Fruit fly (Drosophila melanogaster) whole organism, embryonic: ENCODE data around the gene Cyt-c-d.

Experiments used
- Bdp1 ChIP-seq: fragments of 200-800 bp; sonication (Bioruptor generic); optimal IDR thresholded peaks from 3 replicates; lab custom pipeline; 2016; ENCODE audit warnings: missing biosample characterization, missing genetic modification characterization
- Blimp-1 ChIP-seq: fragments of 200-800 bp; sonication (Bioruptor generic); optimal IDR thresholded peaks from 3 replicates; lab custom pipeline; 2018; ENCODE audit warnings: missing biosample characterization, missing genetic modification characterization, mild to moderate bottlenecking, moderate library complexity, missing genetic modification reagents
- CG10654 ChIP-seq: fragments of 200-800 bp; sonication (Bioruptor generic); optimal IDR thresholded peaks from 2 replicates; lab custom pipeline; 2016; ENCODE audit warnings: missing biosample characterization, missing genetic modification characterization
- CG11456 ChIP-seq: fragments of 200-800 bp; sonication (Bioruptor generic); IDR thresholded peaks from 3 replicates; pipeline ENCODE4 v1.3.6; 2022; ENCODE audit warnings: missing biosample characterization, missing genetic modification characterization
- CG12299 ChIP-seq: fragments of 200-800 bp; sonication (Bioruptor generic); optimal IDR thresholded peaks from 2 replicates; lab custom pipeline; 2018; ENCODE audit warnings: missing biosample characterization, mild to moderate bottlenecking, missing genetic modification characterization
- CG13624 ChIP-seq: fragments of 200-800 bp; sonication (Bioruptor generic); optimal IDR thresholded peaks from 2 replicates; lab custom pipeline; 2016; ENCODE audit warnings: missing biosample characterization, missing genetic modification characterization
- CG14860 ChIP-seq: fragments of 200-800 bp; sonication (Bioruptor generic); IDR thresholded peaks from 3 replicates; pipeline ENCODE4 v1.3.6; 2022; ENCODE audit warnings: missing biosample characterization, missing genetic modification characterization; ENCODE audit not compliant: partially characterized antibody
- CG17385 ChIP-seq: fragments of 200-800 bp; sonication (Bioruptor generic); optimal IDR thresholded peaks from 3 replicates; lab custom pipeline; 2018; ENCODE audit warnings: missing biosample characterization, mild to moderate bottlenecking, missing genetic modification characterization
- CG1832 ChIP-seq: fragments of 200-800 bp; sonication (Bioruptor generic); optimal IDR thresholded peaks from 2 replicates; lab custom pipeline; 2017; ENCODE audit warnings: missing biosample characterization, mild to moderate bottlenecking, missing genetic modification characterization, inconsistent platforms
- CG2116 ChIP-seq: fragments of 200-800 bp; sonication (Bioruptor generic); optimal IDR thresholded peaks from 3 replicates; lab custom pipeline; 2018; ENCODE audit warnings: missing biosample characterization, mild to moderate bottlenecking, missing genetic modification characterization
- CG2678 ChIP-seq: fragments of 200-800 bp; sonication (Bioruptor generic); optimal IDR thresholded peaks from 3 replicates; lab custom pipeline; 2019; ENCODE audit warnings: missing biosample characterization, mild to moderate bottlenecking, missing genetic modification characterization, moderate library complexity
- CG2875 ChIP-seq: fragments of 200-800 bp; sonication (Bioruptor generic); optimal IDR thresholded peaks from 2 replicates; lab custom pipeline; 2017; ENCODE audit warnings: missing biosample characterization, mild to moderate bottlenecking, missing genetic modification characterization, missing genetic modification reagents
- CG4424 ChIP-seq: fragments of 200-800 bp; sonication (Bioruptor generic); optimal IDR thresholded peaks from 3 replicates; lab custom pipeline; 2016; ENCODE audit warnings: missing biosample characterization, missing genetic modification characterization
- CG7963 ChIP-seq: fragments of 200-800 bp; sonication (Bioruptor generic); IDR thresholded peaks from 3 replicates; pipeline ENCODE4 v1.3.6; 2022; ENCODE audit warnings: missing biosample characterization, missing genetic modification characterization; ENCODE audit not compliant: partially characterized antibody
- CG7987 ChIP-seq: fragments of 200-800 bp; sonication (Bioruptor generic); optimal IDR thresholded peaks from 2 replicates; lab custom pipeline; 2018; ENCODE audit warnings: missing biosample characterization, mild to moderate bottlenecking, missing genetic modification characterization, moderate library complexity
- CG8924 ChIP-seq: fragments of 200-800 bp; optimal IDR thresholded peaks from 3 replicates; lab custom pipeline; 2019; ENCODE audit warnings: missing biosample characterization, mild to moderate bottlenecking, missing genetic modification characterization, moderate library complexity
- CG9797 ChIP-seq: fragments of 200-800 bp; sonication (Bioruptor generic); optimal IDR thresholded peaks from 3 replicates; lab custom pipeline; 2018; ENCODE audit warnings: missing biosample characterization, mild to moderate bottlenecking, missing genetic modification characterization
- Dll ChIP-seq: fragments of 200-800 bp; sonication (Bioruptor generic); IDR thresholded peaks from 4 replicates; pipeline ENCODE4 v1.3.6; 2022; ENCODE audit warnings: missing biosample characterization, missing genetic modification characterization; ENCODE audit not compliant: partially characterized antibody
- Fer2 ChIP-seq: fragments of 200-800 bp; sonication (Bioruptor generic); optimal IDR thresholded peaks from 2 replicates; lab custom pipeline; 2018; ENCODE audit warnings: missing biosample characterization, mild to moderate bottlenecking, missing genetic modification characterization, moderate library complexity
- Fer3 ChIP-seq: fragments of 200-800 bp; sonication (Bioruptor generic); optimal IDR thresholded peaks from 2 replicates; lab custom pipeline; 2018; ENCODE audit warnings: missing biosample characterization, mild to moderate bottlenecking, missing genetic modification characterization, moderate library complexity
- Meics ChIP-seq: fragments of 200-800 bp; sonication (Bioruptor generic); optimal IDR thresholded peaks from 2 replicates; lab custom pipeline; 2017; ENCODE audit warnings: missing biosample characterization, mild to moderate bottlenecking, missing genetic modification characterization
- NK7.1 ChIP-seq: fragments of 200-800 bp; sonication (Bioruptor generic); optimal IDR thresholded peaks from 3 replicates; lab custom pipeline; 2016; ENCODE audit warnings: missing biosample characterization, missing genetic modification characterization
- Sry-δ ChIP-seq: fragments of 200-800 bp; sonication (Bioruptor generic); optimal IDR thresholded peaks from 2 replicates; lab custom pipeline; 2016; ENCODE audit warnings: missing biosample characterization, missing genetic modification characterization
- TFAM ChIP-seq: fragments of 200-800 bp; sonication (Bioruptor generic); optimal IDR thresholded peaks from 2 replicates; lab custom pipeline; 2017; ENCODE audit warnings: missing biosample characterization, missing genetic modification characterization, inconsistent platforms
- Trl ChIP-seq, 3 experiments: fragments of >200 bp in 2 of 3; fragments of 200-800 bp in 1 of 3; sonication (Bioruptor generic) in 1 of 3; optimal IDR thresholded peaks; 2 replicates in 1 of 3; 3 replicates in 2 of 3; lab custom pipeline; 2016 to 2017; ENCODE audit warnings: missing biosample characterization in 1 of 3, missing genetic modification characterization in 1 of 3
- Vsx1 ChIP-seq: fragments of 200-800 bp; sonication (Bioruptor generic); optimal IDR thresholded peaks from 2 replicates; lab custom pipeline; 2017; ENCODE audit warnings: missing biosample characterization, mild to moderate bottlenecking, missing genetic modification characterization, missing genetic modification reagents
- Xrp1 ChIP-seq: fragments of 200-800 bp; sonication (Bioruptor generic); IDR thresholded peaks from 2 replicates; pipeline ENCODE4 v1.3.6; 2022; ENCODE audit warnings: missing biosample characterization, missing genetic modification characterization
- amos ChIP-seq: fragments of 200-800 bp; sonication (Bioruptor generic); IDR thresholded peaks from 2 replicates; pipeline ENCODE4 v1.3.6; 2022; ENCODE audit warnings: missing biosample characterization, missing genetic modification characterization; ENCODE audit not compliant: partially characterized antibody
- bcd ChIP-seq: fragments of 200-800 bp; sonication (Bioruptor generic); optimal IDR thresholded peaks from 2 replicates; lab custom pipeline; 2017; ENCODE audit warnings: missing biosample characterization, mild to moderate bottlenecking, missing genetic modification characterization
- br ChIP-seq: fragments of >200 bp; optimal IDR thresholded peaks from 2 replicates; lab custom pipeline; 2017
- cas ChIP-seq: fragments of 200-800 bp; sonication (Bioruptor generic); IDR thresholded peaks from 2 replicates; pipeline ENCODE4 v1.3.6; 2022; ENCODE audit warnings: missing biosample characterization, missing genetic modification characterization
- chn ChIP-seq: fragments of 200-800 bp; sonication (Bioruptor generic); optimal IDR thresholded peaks from 2 replicates; lab custom pipeline; 2016; ENCODE audit warnings: missing biosample characterization, missing genetic modification characterization
- dysf ChIP-seq: fragments of 200-800 bp; sonication (Bioruptor generic); IDR thresholded peaks from 3 replicates; pipeline ENCODE4 v1.3.6; 2022; ENCODE audit warnings: missing biosample characterization, missing genetic modification characterization
- exex ChIP-seq: fragments of 200-800 bp; sonication (Bioruptor generic); optimal IDR thresholded peaks from 4 replicates; lab custom pipeline; 2018; ENCODE audit warnings: missing biosample characterization, mild to moderate bottlenecking, missing genetic modification characterization, moderate library complexity
- gro ChIP-seq: fragments of 200-800 bp; sonication (Bioruptor generic); optimal IDR thresholded peaks from 2 replicates; lab custom pipeline; 2016; ENCODE audit warnings: missing biosample characterization, missing genetic modification characterization
- h ChIP-seq: fragments of >200 bp; optimal IDR thresholded peaks from 2 replicates; lab custom pipeline; 2017
- insv ChIP-seq, 2 experiments: fragments of 200-800 bp; sonication (Bioruptor generic); optimal IDR thresholded peaks; 3 replicates each; lab custom pipeline; 2016 to 2018; ENCODE audit warnings: missing biosample characterization in 2 of 2, missing genetic modification characterization in 2 of 2
- kay ChIP-seq: fragments of 200-800 bp; sonication (Bioruptor generic); optimal IDR thresholded peaks from 2 replicates; lab custom pipeline; 2016; ENCODE audit warnings: missing biosample characterization, missing genetic modification characterization
- lab ChIP-seq: fragments of 200-800 bp; sonication (Bioruptor generic); optimal IDR thresholded peaks from 3 replicates; lab custom pipeline; 2017; ENCODE audit warnings: missing biosample characterization, missing genetic modification characterization, mild to moderate bottlenecking, moderate library complexity, missing genetic modification reagents
- lilli ChIP-seq: fragments of 200-800 bp; sonication (Bioruptor generic); optimal IDR thresholded peaks from 3 replicates; lab custom pipeline; 2016; ENCODE audit warnings: missing biosample characterization, missing genetic modification characterization
- nerfin-1 ChIP-seq: fragments of 200-800 bp; sonication (Bioruptor generic); optimal IDR thresholded peaks from 3 replicates; lab custom pipeline; 2019; ENCODE audit warnings: missing biosample characterization, mild to moderate bottlenecking, missing genetic modification characterization, moderate library complexity
- shn ChIP-seq: fragments of 200-800 bp; sonication (Bioruptor generic); optimal IDR thresholded peaks from 3 replicates; lab custom pipeline; 2016; ENCODE audit warnings: missing biosample characterization, missing genetic modification characterization
- sob ChIP-seq: fragments of 200-800 bp; sonication (Bioruptor generic); IDR thresholded peaks from 2 replicates; pipeline ENCODE4 v1.3.6; 2022; ENCODE audit warnings: missing biosample characterization, missing genetic modification characterization
- ssp ChIP-seq: fragments of 200-800 bp; sonication (Bioruptor generic); IDR thresholded peaks from 2 replicates; pipeline ENCODE4 v1.3.6; 2022; ENCODE audit warnings: missing biosample characterization, missing genetic modification characterization
- toy ChIP-seq: fragments of 200-800 bp; sonication (Bioruptor generic); IDR thresholded peaks from 2 replicates; pipeline ENCODE4 v1.3.6; 2022; ENCODE audit warnings: missing biosample characterization, missing genetic modification characterization
- vnd ChIP-seq: fragments of 200-800 bp; sonication (Bioruptor generic); IDR thresholded peaks from 3 replicates; pipeline ENCODE4 v1.3.6; 2022; ENCODE audit warnings: missing biosample characterization, missing genetic modification characterization; ENCODE audit not compliant: partially characterized antibody
- vvl ChIP-seq: fragments of 200-800 bp; sonication (Bioruptor generic); IDR thresholded peaks from 2 replicates; pipeline ENCODE4 v1.3.6; 2022; ENCODE audit warnings: missing biosample characterization, missing genetic modification characterization
- zen ChIP-seq: fragments of 200-800 bp; sonication (Bioruptor generic); optimal IDR thresholded peaks from 3 replicates; lab custom pipeline; 2018; ENCODE audit warnings: missing biosample characterization, mild to moderate bottlenecking, missing genetic modification characterization, moderate library complexity

Cyt-c-d gene

dm6 chr2L:16719643-16720515 is 4.2 kb downstream of the Cyt-c-d start, which contains the start of gene Cyt-c-p (continued):
- peak; percentile 76 for TF ChIP-seq CG2116 (GFP tag; lab: Kevin White, UChicago)
- TF ChIP-seq lilli (GFP tag; lab: Kevin White, UChicago) = peak; percentile 38
- peak; percentile 45 for TF ChIP-seq CG12299 (tag; lab: Kevin White, UChicago)
- TF ChIP-seq TFAM (GFP tag; lab: Kevin White, UChicago) = no peak
- TF ChIP-seq h (lab: Kevin White, UChicago) = no peak
- TF ChIP-seq nerfin-1 (tag; lab: Kevin White, UChicago) = peak; percentile 19
- TF ChIP-seq Dll (GFP tag; lab: Robert Waterston, UW) = peak; percentile 70; the same call in 3 of the 4 replicates
- TF ChIP-seq CG7963 = no peak
- TF ChIP-seq CG13624 (GFP tag; lab: Kevin White, UChicago) = peak; percentile 70
- TF ChIP-seq ssp = no peak
- TF ChIP-seq shn (GFP tag; lab: Kevin White, UChicago) = peak; percentile 26
- no peak for TF ChIP-seq CG4424 (GFP tag; lab: Kevin White, UChicago)
- no peak for TF ChIP-seq toy (GFP tag; lab: Robert Waterston, UW)
- TF ChIP-seq sob (GFP tag; lab: Robert Waterston, UW) = peak; percentile 54; the same call in 1 of the 2 replicates
- TF ChIP-seq CG8924 (tag; lab: Kevin White, UChicago) = peak; percentile 20
- TF ChIP-seq CG17385 (GFP tag; lab: Kevin White, UChicago) = peak; percentile 16
- no peak for TF ChIP-seq CG11456
- peak; percentile 64; the same call in 1 of the 2 replicates for TF ChIP-seq amos (GFP tag; lab: Robert Waterston, UW)
- TF ChIP-seq CG1832 (GFP tag; lab: Kevin White, UChicago) = peak; percentile 22
- TF ChIP-seq cas (GFP tag; lab: Robert Waterston, UW) = no peak
- no peak for TF ChIP-seq NK7.1 (GFP tag; lab: Kevin White, UChicago)
- no peak for TF ChIP-seq kay (GFP tag; lab: Kevin White, UChicago)
- peak in 1 of 2 experiments; percentile 11 for TF ChIP-seq insv (GFP tag; optimal IDR thresholded peaks at IDR 0.05; lab: Kevin White, UChicago)
- TF ChIP-seq dysf = peak; percentile 12; the same call in 1 of the 3 replicates
- TF ChIP-seq Meics (GFP tag; lab: Kevin White, UChicago) = no peak
- peak; percentile 44 for TF ChIP-seq Fer3 (tag; lab: Kevin White, UChicago)
- peak; percentile 38 for TF ChIP-seq CG2678
- peak; percentile 98 for TF ChIP-seq CG9797 (GFP tag; lab: Kevin White, UChicago)
- TF ChIP-seq Vsx1 (GFP tag; lab: Kevin White, UChicago) = peak; percentile 17
- 0 out of 2 replicates have a peak, but pooled peaks have one; percentile 22 for TF ChIP-seq vvl
- TF ChIP-seq Fer2 (tag; lab: Kevin White, UChicago) = no peak
- TF ChIP-seq br = no peak
- peak; percentile 39 for TF ChIP-seq Blimp-1 (GFP tag; lab: Kevin White, UChicago)
- TF ChIP-seq bcd (GFP tag; lab: Kevin White, UChicago) = peak; percentile 6
- peak; percentile 32 for TF ChIP-seq Bdp1 (GFP tag; lab: Kevin White, UChicago)
- peak; percentile 18 for TF ChIP-seq CG7987 (GFP tag; lab: Kevin White, UChicago)
- TF ChIP-seq exex (tag; lab: Kevin White, UChicago) = peak; percentile 44
- TF ChIP-seq Sry-δ (GFP tag; lab: Kevin White, UChicago) = peak; percentile 70
- peak; percentile 65 for TF ChIP-seq gro
- peak; percentile 40 to 71 for TF ChIP-seq Trl (optimal IDR thresholded peaks at IDR 0.05; lab: Kevin White, UChicago)
- TF ChIP-seq Trl (GFP tag; optimal IDR thresholded peaks at IDR 0.05; lab: Kevin White, UChicago) = peak; percentile 8
- TF ChIP-seq vnd = 0 out of 3 replicates have a peak, but pooled peaks have one; percentile 35
- TF ChIP-seq CG2875 (GFP tag; lab: Kevin White, UChicago) = peak; percentile 4
- TF ChIP-seq CG10654 = no peak
- peak; percentile 64 for TF ChIP-seq lab (GFP tag; lab: Kevin White, UChicago)
- TF ChIP-seq chn = no peak
- no peak for TF ChIP-seq Xrp1 (GFP tag; lab: Robert Waterston, UW)
- TF ChIP-seq zen (tag; lab: Kevin White, UChicago) = peak; percentile 75
- TF ChIP-seq CG14860 (GFP tag; lab: Robert Waterston, UW) = peak; percentile 17; the same call in 1 of the 3 replicates
